Worm (Caenorhabditis elegans): ENCODE data around the gene rict-1.

Gene rict-1

ce11 chrII:13056580-13056979, 60.0 kb downstream of the rict-1 start, which contains the start of gene zyx-1:
TSS of gene zyx-1 (plus strand) at chrII:13056910.
- TF ChIP-seq nhr-12 (tag; optimal IDR thresholded peaks at IDR 0.05) (no peak), pha-4 (tag; optimal IDR thresholded peaks at IDR 0.05) (no peak), hmg-11 (tag; optimal IDR thresholded peaks at IDR 0.05) (no peak), fkh-2 (tag; optimal IDR thresholded peaks at IDR 0.05) (no peak), jun-1 (tag; optimal IDR thresholded peaks at IDR 0.05) (no peak), eor-1 (tag; optimal IDR thresholded peaks at IDR 0.05) (no peak), nhr-237 (tag; optimal IDR thresholded peaks at IDR 0.05) (no peak), sea-2 (GFP tag; optimal IDR thresholded peaks at IDR 0.05) (no peak), nhr-77 (tag; optimal IDR thresholded peaks at IDR 0.05) (no peak), elt-2 (tag; optimal IDR thresholded peaks at IDR 0.05) (no peak)

ce11 chrII:13053443-13053842, 63.2 kb downstream of the rict-1 start:
- TF ChIP-seq nhr-23 (tag; optimal IDR thresholded peaks at IDR 0.05) (peak; percentile 35), nhr-76 (tag; optimal IDR thresholded peaks at IDR 0.05) (no peak), pha-4 (tag; optimal IDR thresholded peaks at IDR 0.05) (no peak), ZK546.5 (tag; optimal IDR thresholded peaks at IDR 0.05) (no peak), snpc-4 (tag; optimal IDR thresholded peaks at IDR 0.05) (no peak), jun-1 (tag; optimal IDR thresholded peaks at IDR 0.05) (no peak)

- no peak for TF ChIP-seq nhr-11 (tag; optimal IDR thresholded peaks at IDR 0.05)
- no peak for TF ChIP-seq nhr-43 (tag; optimal IDR thresholded peaks at IDR 0.05; ENCODE audit: poor library complexity, severe bottlenecking)
- TF ChIP-seq nhr-23 (tag; optimal IDR thresholded peaks at IDR 0.05): no peak
- no peak for TF ChIP-seq ama-1 (optimal IDR thresholded peaks at IDR 0.05)
- no peak for TF ChIP-seq elt-2 (tag; optimal IDR thresholded peaks at IDR 0.05)
- TF ChIP-seq mdl-1 (tag; optimal IDR thresholded peaks at IDR 0.05): no peak
- no peak for TF ChIP-seq skn-1 (tag; optimal IDR thresholded peaks at IDR 0.05)
- no peak for TF ChIP-seq unc-39 (tag; optimal IDR thresholded peaks at IDR 0.05)
- no peak for TF ChIP-seq egl-27 (tag; optimal IDR thresholded peaks at IDR 0.05)
- no peak for TF ChIP-seq lsy-12 (tag; optimal IDR thresholded peaks at IDR 0.05)
- TF ChIP-seq elt-3 (tag; optimal IDR thresholded peaks at IDR 0.05): no peak
- TF ChIP-seq ceh-9 (tag; optimal IDR thresholded peaks at IDR 0.05): no peak
- no peak for TF ChIP-seq nhr-237 (tag; optimal IDR thresholded peaks at IDR 0.05)
- TF ChIP-seq mml-1 (tag; optimal IDR thresholded peaks at IDR 0.05): no peak
- TF ChIP-seq egl-5 (tag; optimal IDR thresholded peaks at IDR 0.05): no peak
- TF ChIP-seq nfya-1 (tag; optimal IDR thresholded peaks at IDR 0.05; ENCODE audit: insufficient read depth): no peak
- no peak for TF ChIP-seq lin-15B (tag; optimal IDR thresholded peaks at IDR 0.05)
- no peak for TF ChIP-seq nhr-77 (tag; optimal IDR thresholded peaks at IDR 0.05)
- no peak for TF ChIP-seq pqm-1 (tag; optimal IDR thresholded peaks at IDR 0.05)
Measured at ce11 chrII:13050050-13050449, 66.6 kb downstream of the rict-1 start.
